Fruit fly (Drosophila melanogaster) whole organism, wandering third instar larva: ENCODE data around the gene AhcyL2.

Experiments used
- Abd-B ChIP-seq: fragments of >200 bp; optimal IDR thresholded peaks from 2 replicates; lab custom pipeline; 2017; ENCODE audit warnings: missing biosample characterization, missing genetic modification characterization
- CG32264 ChIP-seq: fragments of 200-800 bp; sonication (Bioruptor generic); optimal IDR thresholded peaks from 2 replicates; lab custom pipeline; 2016; ENCODE audit warnings: missing biosample characterization, missing genetic modification characterization
- CG9705 ChIP-seq: fragments of 200-800 bp; sonication (Bioruptor generic); optimal IDR thresholded peaks from 2 replicates; lab custom pipeline; 2018; ENCODE audit warnings: missing biosample characterization, mild to moderate bottlenecking, missing genetic modification characterization
- CrebA ChIP-seq: fragments of 200-800 bp; sonication (Bioruptor generic); optimal IDR thresholded peaks from 2 replicates; lab custom pipeline; 2016; ENCODE audit warnings: missing biosample characterization, mild to moderate bottlenecking, missing genetic modification characterization, borderline replicate concordance
- Dfd ChIP-seq: fragments of >200 bp; optimal IDR thresholded peaks from 2 replicates; lab custom pipeline; 2017; ENCODE audit warnings: missing biosample characterization, missing genetic modification characterization
- Dif ChIP-seq: fragments of 200-275, 200-300 bp; sonication (Bioruptor generic); optimal IDR thresholded peaks from 2 replicates; lab custom pipeline; 2018; ENCODE audit warnings: missing biosample characterization, missing genetic modification characterization; ENCODE audit not compliant: partially characterized antibody
- GATAd ChIP-seq: sonication (Bioruptor generic); optimal IDR thresholded peaks from 2 replicates; lab custom pipeline; 2016; ENCODE audit warnings: missing biosample characterization, missing genetic modification characterization
- HLH106 ChIP-seq: fragments of 200-800 bp; optimal IDR thresholded peaks from 3 replicates; lab custom pipeline; 2019; ENCODE audit warnings: missing biosample characterization, mild to moderate bottlenecking, missing genetic modification characterization, moderate library complexity
- Hnf4 ChIP-seq: fragments of 200-800 bp; sonication (Bioruptor generic); optimal IDR thresholded peaks from 2 replicates; lab custom pipeline; 2016; ENCODE audit warnings: missing biosample characterization, mild to moderate bottlenecking, missing genetic modification characterization
- Hr78 ChIP-seq: fragments of >200 bp; optimal IDR thresholded peaks from 2 replicates; lab custom pipeline; 2017; ENCODE audit warnings: missing biosample characterization, missing genetic modification characterization
- Jra ChIP-seq: sonication (Bioruptor generic); optimal IDR thresholded peaks from 2 replicates; lab custom pipeline; 2016; ENCODE audit warnings: missing biosample characterization, missing genetic modification characterization
- Mio ChIP-seq: sonication (Bioruptor generic); optimal IDR thresholded peaks from 2 replicates; lab custom pipeline; 2016; ENCODE audit warnings: missing biosample characterization, missing genetic modification characterization
- Myc ChIP-seq: fragments of >200 bp; optimal IDR thresholded peaks from 2 replicates; lab custom pipeline; 2017
- N ChIP-seq: fragments of >200 bp; optimal IDR thresholded peaks from 2 replicates; lab custom pipeline; 2018; ENCODE audit warnings: missing biosample characterization, missing external identifiers, missing genetic modification characterization
- OdsH ChIP-seq: fragments of 200-800 bp; sonication (Bioruptor generic); optimal IDR thresholded peaks from 2 replicates; lab custom pipeline; 2016; ENCODE audit warnings: missing biosample characterization, mild to moderate bottlenecking, missing genetic modification characterization
- Rel ChIP-seq, 2 experiments: fragments of 200-800 bp; sonication (Bioruptor generic) in 1 of 2; optimal IDR thresholded peaks; 2 replicates in 1 of 2; 3 replicates in 1 of 2; lab custom pipeline; 2016 to 2019; ENCODE audit warnings: mild to moderate bottlenecking in 2 of 2, missing biosample characterization in 2 of 2, missing genetic modification characterization in 2 of 2, moderate library complexity in 1 of 2
- Sp1 ChIP-seq: fragments of 200-800 bp; sonication (Bioruptor generic); optimal IDR thresholded peaks from 3 replicates; lab custom pipeline; 2019; ENCODE audit warnings: missing biosample characterization, mild to moderate bottlenecking, missing genetic modification characterization, moderate library complexity
- Vsx2 ChIP-seq: fragments of 200-300, 225-300 bp; sonication (Bioruptor generic); optimal IDR thresholded peaks from 2 replicates; lab custom pipeline; 2018; ENCODE audit warnings: missing biosample characterization, missing genetic modification characterization; ENCODE audit not compliant: partially characterized antibody
- br ChIP-seq: fragments of 200-800 bp; sonication (Bioruptor generic); optimal IDR thresholded peaks from 2 replicates; lab custom pipeline; 2016; ENCODE audit warnings: missing biosample characterization, missing genetic modification characterization
- dl ChIP-seq, 2 experiments: fragments of 175-275, 200-275 bp in 1 of 2; fragments of 200-275 bp in 1 of 2; sonication (Bioruptor generic); optimal IDR thresholded peaks; lab custom pipeline; 2018; ENCODE audit warnings: mild to moderate bottlenecking in 2 of 2, missing biosample characterization in 2 of 2, missing genetic modification characterization in 2 of 2, moderate library complexity in 2 of 2; ENCODE audit not compliant: partially characterized antibody in 2 of 2, insufficient read depth in 1 of 2
- dmrt93B ChIP-seq: fragments of 200-800 bp; sonication (Bioruptor generic); optimal IDR thresholded peaks from 2 replicates; lab custom pipeline; 2018; ENCODE audit warnings: missing biosample characterization, mild to moderate bottlenecking, missing genetic modification characterization
- ey ChIP-seq: fragments of 200-800 bp; sonication (Bioruptor generic); optimal IDR thresholded peaks from 2 replicates; lab custom pipeline; 2016; ENCODE audit warnings: missing biosample characterization, missing genetic modification characterization
- foxo ChIP-seq, 2 experiments: fragments of 200-800 bp; sonication (Bioruptor generic); optimal IDR thresholded peaks; 2 replicates in 1 of 2; 3 replicates in 1 of 2; lab custom pipeline; 2016 to 2017; ENCODE audit warnings: missing biosample characterization in 2 of 2, missing genetic modification characterization in 2 of 2
- fru ChIP-seq: fragments of 200-800 bp; sonication (Bioruptor generic); optimal IDR thresholded peaks from 3 replicates; lab custom pipeline; 2016; ENCODE audit warnings: missing biosample characterization, mild to moderate bottlenecking, missing genetic modification characterization
- h ChIP-seq: fragments of 200-800 bp; sonication (Bioruptor generic); optimal IDR thresholded peaks from 3 replicates; lab custom pipeline; 2016; ENCODE audit warnings: missing biosample characterization, mild to moderate bottlenecking, missing genetic modification characterization
- jim ChIP-seq: fragments of 175-275, 200-325 bp; sonication (Bioruptor generic); optimal IDR thresholded peaks from 2 replicates; lab custom pipeline; 2016; ENCODE audit warnings: missing biosample characterization, mild to moderate bottlenecking, missing genetic modification characterization
- lola ChIP-seq: fragments of >200 bp; optimal IDR thresholded peaks from 2 replicates; lab custom pipeline; 2017; ENCODE audit warnings: missing biosample characterization, missing genetic modification characterization
- pan ChIP-seq: fragments of >200 bp; optimal IDR thresholded peaks from 2 replicates; lab custom pipeline; 2017
- psq ChIP-seq: fragments of 200-800 bp; sonication (Bioruptor generic); optimal IDR thresholded peaks from 3 replicates; lab custom pipeline; 2017; ENCODE audit warnings: missing biosample characterization, mild to moderate bottlenecking, missing genetic modification characterization, moderate library complexity
- sv ChIP-seq: fragments of 200-800 bp; sonication (Bioruptor generic); optimal IDR thresholded peaks from 3 replicates; lab custom pipeline; 2016; ENCODE audit warnings: missing biosample characterization, missing genetic modification characterization
- tai ChIP-seq: sonication (Bioruptor generic); optimal IDR thresholded peaks from 2 replicates; lab custom pipeline; 2016; ENCODE audit warnings: missing biosample characterization, missing genetic modification characterization
- usp ChIP-seq: fragments of >200 bp; optimal IDR thresholded peaks from 2 replicates; lab custom pipeline; 2017; ENCODE audit warnings: missing biosample characterization, missing genetic modification characterization
- woc ChIP-seq: sonication (Bioruptor generic); optimal IDR thresholded peaks from 2 replicates; lab custom pipeline; 2016; ENCODE audit warnings: missing biosample characterization, mild to moderate bottlenecking, missing genetic modification characterization

The AhcyL2 gene

DNA sequence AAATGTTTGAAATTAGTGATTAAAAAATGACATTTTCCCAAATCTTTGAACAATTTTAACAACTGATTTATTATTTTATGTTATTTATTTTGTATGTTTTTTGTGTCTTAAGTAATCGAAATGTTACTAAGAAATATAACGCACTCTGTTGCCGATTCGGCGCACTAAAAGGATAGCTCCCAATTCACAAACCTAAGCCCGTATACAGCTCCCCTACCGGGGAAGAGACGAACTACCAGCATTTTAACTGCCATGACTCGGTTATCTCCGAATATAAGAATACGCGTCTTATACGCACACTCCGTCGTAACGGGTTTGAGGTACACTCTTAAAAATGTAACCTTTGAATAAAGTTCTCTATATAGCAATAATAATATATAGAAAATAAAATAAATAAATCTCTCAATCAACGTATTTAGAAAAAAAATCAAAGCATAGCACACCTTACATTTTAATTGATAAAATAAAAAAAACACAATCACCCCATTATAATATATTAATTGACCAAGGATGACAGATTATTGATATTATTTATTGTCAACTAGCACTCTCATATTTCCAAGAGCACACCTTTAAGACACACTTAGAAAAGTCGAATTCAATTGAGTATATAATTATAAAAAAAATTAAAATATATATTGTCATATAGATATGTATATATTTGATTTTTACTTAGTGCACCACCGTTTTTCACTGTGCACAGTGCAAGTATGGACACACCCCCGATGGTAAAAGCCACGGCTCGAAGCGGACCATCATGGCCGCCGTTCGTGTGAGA, 24.0 kb downstream of the AhcyL2 start:
- TF ChIP-seq OdsH: peak; percentile 75
- TF ChIP-seq foxo (GFP tag; optimal IDR thresholded peaks at IDR 0.05; lab: Kevin White, UChicago): peak in 1 of 2 experiments; percentile 73
- peak; percentile 50 for TF ChIP-seq fru
- no peak for TF ChIP-seq ey (GFP tag; lab: Kevin White, UChicago)
- TF ChIP-seq HLH106: peak; percentile 75
- TF ChIP-seq usp (GFP tag; lab: Kevin White, UChicago): no peak
- TF ChIP-seq Mio (GFP tag; lab: Kevin White, UChicago): no peak
- peak; percentile 71 for TF ChIP-seq psq (GFP tag; lab: Kevin White, UChicago)
- TF ChIP-seq Hnf4 (GFP tag; lab: Kevin White, UChicago): no peak
- TF ChIP-seq N (GFP tag; lab: Kevin White, UChicago): no peak
- TF ChIP-seq sv (GFP tag; lab: Kevin White, UChicago): peak; percentile 29
- TF ChIP-seq br (GFP tag; lab: Kevin White, UChicago): peak; percentile 17
- no peak for TF ChIP-seq Jra
- TF ChIP-seq dmrt93B (GFP tag; lab: Kevin White, UChicago): peak; percentile 54
- peak; percentile 81 for TF ChIP-seq Sp1 (GFP tag; lab: Kevin White, UChicago)
- TF ChIP-seq jim (GFP tag; lab: Kevin White, UChicago): no peak
- peak; percentile 87 for TF ChIP-seq Myc (lab: Kevin White, UChicago)

DNA sequence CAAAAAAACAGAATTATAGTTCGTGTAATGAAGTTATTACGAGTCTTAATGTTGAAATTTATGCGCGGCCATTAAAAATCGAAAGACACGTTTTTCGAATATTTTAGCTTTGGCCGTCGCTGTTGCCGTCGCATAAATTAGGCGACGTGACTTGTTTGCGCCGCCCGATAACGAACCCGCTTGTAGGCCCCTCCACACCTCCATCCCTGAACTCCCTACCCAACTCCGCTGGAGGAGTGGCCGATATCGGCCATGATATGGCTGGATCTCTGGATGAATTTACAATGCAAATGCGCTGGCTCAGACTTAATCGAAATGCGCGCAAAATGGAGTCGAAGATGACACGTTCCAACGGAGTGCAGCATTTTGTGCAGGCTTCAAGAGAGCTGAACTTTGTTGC, 27.5 kb downstream of the AhcyL2 start:
- no peak for TF ChIP-seq N (GFP tag; lab: Kevin White, UChicago)
- no peak for TF ChIP-seq dl (GFP tag; optimal IDR thresholded peaks at IDR 0.05; lab: Kevin White, UChicago; ENCODE audit: insufficient read depth in 1 of 2, partially characterized antibody in 2 of 2)
- TF ChIP-seq woc (GFP tag; lab: Kevin White, UChicago): no peak
- TF ChIP-seq Dfd (GFP tag; lab: Kevin White, UChicago): no peak
- TF ChIP-seq Mio (GFP tag; lab: Kevin White, UChicago): no peak
- no peak for TF ChIP-seq HLH106
- no peak for TF ChIP-seq Vsx2 (GFP tag; lab: Kevin White, UChicago)
- no peak for TF ChIP-seq lola (GFP tag; lab: Kevin White, UChicago)
- TF ChIP-seq br (GFP tag; lab: Kevin White, UChicago): no peak
- no peak for TF ChIP-seq CG9705
- TF ChIP-seq pan (lab: Kevin White, UChicago): no peak
- no peak for TF ChIP-seq tai (GFP tag; lab: Kevin White, UChicago)
- no peak for TF ChIP-seq dmrt93B (GFP tag; lab: Kevin White, UChicago)
- TF ChIP-seq h: no peak
- TF ChIP-seq CrebA (GFP tag; lab: Kevin White, UChicago): no peak
- TF ChIP-seq, all 38 proteins: peak for 0

DNA sequence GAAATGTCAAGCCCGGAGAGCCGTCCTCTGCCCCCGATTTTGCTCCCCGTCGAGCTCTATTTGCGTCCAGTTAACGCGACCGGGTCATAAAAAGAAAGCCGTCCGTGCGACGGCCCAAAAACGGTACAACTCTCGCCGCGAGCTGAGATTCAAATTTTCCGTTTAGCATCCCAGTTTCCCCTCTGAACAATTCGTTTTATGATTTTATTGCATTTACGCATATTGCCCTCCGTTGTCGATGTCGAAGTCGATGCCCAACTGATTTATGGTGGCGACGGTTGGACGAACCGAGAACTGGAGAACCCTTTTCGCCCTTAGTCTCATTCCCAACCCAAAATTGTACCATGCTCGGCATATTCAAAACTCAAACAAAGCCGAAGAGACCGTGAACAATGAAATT, 30.6 kb downstream of the AhcyL2 start:
- TF ChIP-seq HLH106 (no peak), Abd-B (GFP tag; lab: Kevin White, UChicago) (no peak), CrebA (GFP tag; lab: Kevin White, UChicago) (no peak), h (no peak), Dif (GFP tag; lab: Kevin White, UChicago) (no peak), Rel (GFP tag; optimal IDR thresholded peaks at IDR 0.05; lab: Kevin White, UChicago) (no peak), Rel (tag; optimal IDR thresholded peaks at IDR 0.05; lab: Kevin White, UChicago) (no peak), Vsx2 (GFP tag; lab: Kevin White, UChicago) (no peak), CG32264 (GFP tag; lab: Kevin White, UChicago) (no peak), Jra (no peak), Hr78 (GFP tag; lab: Kevin White, UChicago) (no peak), CG9705 (no peak), tai (GFP tag; lab: Kevin White, UChicago) (no peak), dmrt93B (GFP tag; lab: Kevin White, UChicago) (no peak), Dfd (GFP tag; lab: Kevin White, UChicago) (no peak), Sp1 (GFP tag; lab: Kevin White, UChicago) (no peak), GATAd (GFP tag; lab: Kevin White, UChicago) (no peak), dl (GFP tag; optimal IDR thresholded peaks at IDR 0.05; lab: Kevin White, UChicago; ENCODE audit: insufficient read depth in 1 of 2, partially characterized antibody in 2 of 2) (no peak), Myc (lab: Kevin White, UChicago) (no peak)
